Worm (Caenorhabditis elegans): ENCODE results near the gene nstp-10.

nstp-10 gene

DNA sequence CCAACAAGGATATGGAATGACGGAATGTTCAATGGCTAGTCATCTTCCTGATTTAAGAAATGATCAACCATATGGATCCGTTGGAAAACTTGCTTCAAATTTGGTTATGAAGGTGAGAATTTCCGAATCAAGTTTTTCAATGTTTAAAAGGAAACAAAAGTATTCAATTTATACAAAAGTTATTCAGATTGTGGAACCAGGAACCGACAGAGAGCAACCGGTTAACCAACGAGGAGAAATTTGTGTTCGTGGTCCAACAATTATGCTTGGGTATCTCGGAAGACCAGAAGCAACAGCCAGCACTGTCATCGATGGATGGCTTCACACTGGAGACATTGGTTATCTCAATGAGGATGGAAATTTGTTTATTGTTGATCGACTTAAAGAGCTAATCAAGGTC lies 40.0 kb downstream of the nstp-10 start:
- no peak for TF ChIP-seq cey-2 (tag; optimal IDR thresholded peaks at IDR 0.05; ENCODE audit: borderline replicate concordance, insufficient read depth)
- peak in 1 of 2 experiments; percentile 32 for TF ChIP-seq unc-62 (GFP tag; optimal IDR thresholded peaks at IDR 0.05 in 1 of 2)
- TF ChIP-seq unc-62 (tag; optimal IDR thresholded peaks at IDR 0.05): no peak
- no peak for TF ChIP-seq Y105C5A.15 (GFP tag; IDR thresholded peaks at IDR 0.05)
- TF ChIP-seq zfp-3 (GFP tag; conservative IDR thresholded peaks at IDR 0.05): no peak
- TF ChIP-seq rbr-2 (tag; optimal IDR thresholded peaks at IDR 0.05): no peak
- no peak for TF ChIP-seq lin-1 (GFP tag; IDR thresholded peaks at IDR 0.05)
- peak; percentile 97 for TF ChIP-seq aha-1 (tag)
- no peak for TF ChIP-seq D1046.2 (GFP tag; IDR thresholded peaks at IDR 0.05)
- no peak for TF ChIP-seq egl-43 (GFP tag; IDR thresholded peaks at IDR 0.05)

DNA sequence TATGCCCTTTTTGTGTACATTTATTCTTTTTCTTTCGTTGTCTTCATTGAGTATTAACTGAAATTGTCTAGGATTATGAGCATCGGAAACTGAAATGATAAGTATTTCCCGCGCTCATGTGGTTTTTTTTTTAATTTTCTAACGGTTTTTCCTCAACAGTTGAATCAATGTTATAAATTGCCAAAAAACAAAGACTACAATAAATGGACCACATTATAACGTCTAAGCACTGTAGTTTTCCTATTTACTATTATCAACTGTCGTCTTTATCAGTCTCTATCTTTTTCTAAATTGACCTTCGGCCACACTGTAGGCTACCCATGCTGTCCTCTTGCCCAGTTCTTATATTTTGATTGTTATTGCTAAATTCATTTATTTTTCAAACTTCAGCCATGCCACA lies 41.9 kb downstream of the nstp-10 start, which contains the start of gene acs-14:
acs-14 (plus strand) TSS at position 391 of the 400 bp plus-strand sequence.
- TF ChIP-seq lin-38 (GFP tag; IDR thresholded peaks at IDR 0.05): no peak
- no peak for TF ChIP-seq ceh-28 (tag; optimal IDR thresholded peaks at IDR 0.05)
- TF ChIP-seq zip-2 (tag; optimal IDR thresholded peaks at IDR 0.05): no peak
- no peak for TF ChIP-seq dmd-9 (GFP tag; IDR thresholded peaks at IDR 0.05)
- peak; percentile 26 for TF ChIP-seq dve-1 (tag; optimal IDR thresholded peaks at IDR 0.05; ENCODE audit: insufficient read depth)
- no peak for TF ChIP-seq arid-1 (GFP tag; conservative IDR thresholded peaks at IDR 0.05)
- TF ChIP-seq spr-3 (GFP tag; optimal IDR thresholded peaks at IDR 0.05): no peak
- TF ChIP-seq spr-1 (tag; optimal IDR thresholded peaks at IDR 0.05): no peak
- no peak for TF ChIP-seq gei-8 (GFP tag; optimal IDR thresholded peaks at IDR 0.05)
- TF ChIP-seq ceh-82 (tag; optimal IDR thresholded peaks at IDR 0.05): no peak
- TF ChIP-seq ceh-62 (tag; optimal IDR thresholded peaks at IDR 0.05): no peak
- TF ChIP-seq set-16 (GFP tag; IDR thresholded peaks at IDR 0.05): no peak
- no peak for TF ChIP-seq mep-1 (tag; optimal IDR thresholded peaks at IDR 0.05)
- no peak for TF ChIP-seq F10B5.3 (tag; optimal IDR thresholded peaks at IDR 0.05)
- TF ChIP-seq F37D6.2 (tag; optimal IDR thresholded peaks at IDR 0.05): no peak
- no peak for TF ChIP-seq mdt-29 (GFP tag; IDR thresholded peaks at IDR 0.05)
- no peak for TF ChIP-seq lin-39 (tag; optimal IDR thresholded peaks at IDR 0.05)
- peak; percentile 50 for TF ChIP-seq nhr-28 (tag; optimal IDR thresholded peaks at IDR 0.05)
- TF ChIP-seq ZK546.5 (tag; optimal IDR thresholded peaks at IDR 0.05): no peak
- TF ChIP-seq php-3 (GFP tag; IDR thresholded peaks at IDR 0.05): no peak
- TF ChIP-seq lsy-2 (tag; optimal IDR thresholded peaks at IDR 0.05): no peak
- no peak for TF ChIP-seq snpc-1.2 (GFP tag; IDR thresholded peaks at IDR 0.05)
- TF ChIP-seq madf-9 (GFP tag; conservative IDR thresholded peaks at IDR 0.05): no peak
- no peak for TF ChIP-seq daf-12 (tag; optimal IDR thresholded peaks at IDR 0.05)
- no peak for TF ChIP-seq ces-1 (GFP tag; optimal IDR thresholded peaks at IDR 0.05)
- no peak for TF ChIP-seq sdz-12 (GFP tag; optimal IDR thresholded peaks at IDR 0.05)
- TF ChIP-seq mxl-3 (GFP tag; optimal IDR thresholded peaks at IDR 0.05): no peak
- no peak for TF ChIP-seq nhr-111 (GFP tag; optimal IDR thresholded peaks at IDR 0.05)
- TF ChIP-seq nhr-102 (tag; optimal IDR thresholded peaks at IDR 0.05): no peak
- TF ChIP-seq F49E8.2 (tag; optimal IDR thresholded peaks at IDR 0.05; ENCODE audit: borderline replicate concordance): no peak
- peak; percentile 16 for TF ChIP-seq hlh-11 (tag; optimal IDR thresholded peaks at IDR 0.05)
- TF ChIP-seq hmg-1.1 (GFP tag; IDR thresholded peaks at IDR 0.05): no peak
- TF ChIP-seq egl-43 (GFP tag; IDR thresholded peaks at IDR 0.05): no peak
- TF ChIP-seq daf-16 (GFP tag; optimal IDR thresholded peaks at IDR 0.05): no peak
- peak; percentile 56 for TF ChIP-seq daf-16 (tag; optimal IDR thresholded peaks at IDR 0.05)
- peak; percentile 23 for TF ChIP-seq pqm-1 (tag; optimal IDR thresholded peaks at IDR 0.05)
- no peak for TF ChIP-seq Y5F2A.4 (GFP tag; optimal IDR thresholded peaks at IDR 0.05)
- no peak for TF ChIP-seq nhr-48 (tag; optimal IDR thresholded peaks at IDR 0.05)
- TF ChIP-seq dmd-6 (GFP tag; IDR thresholded peaks at IDR 0.05): peak; percentile 34; the same call in 1 of the 2 replicates
- TF ChIP-seq aha-1 (tag): peak; percentile 74
- TF ChIP-seq lir-3 (tag; optimal IDR thresholded peaks at IDR 0.05): no peak
- no peak for TF ChIP-seq zag-1 (tag; optimal IDR thresholded peaks at IDR 0.05)
- no peak for TF ChIP-seq nhr-25 (tag; optimal IDR thresholded peaks at IDR 0.05; ENCODE audit: borderline replicate concordance, insufficient read depth)

Data from whole organism, L4 larva.